Worm (Caenorhabditis elegans): ENCODE data around the gene ZC513.3.

ZC513.3 gene

ce11 chrV:8046706-8047105 lies at the start of gene ZC513.3:
ZC513.3 (plus strand) TSS chrV:8047006.
- no peak for TF ChIP-seq ceh-43 (GFP tag; optimal IDR thresholded peaks at IDR 0.05)
- no peak for TF ChIP-seq ham-2 (GFP tag; optimal IDR thresholded peaks at IDR 0.05)
- TF ChIP-seq nhr-12 (tag; optimal IDR thresholded peaks at IDR 0.05): no peak
- no peak for TF ChIP-seq lin-13 (tag; optimal IDR thresholded peaks at IDR 0.05)
- no peak for TF ChIP-seq pha-4 (tag; optimal IDR thresholded peaks at IDR 0.05)
- TF ChIP-seq unc-39 (tag; optimal IDR thresholded peaks at IDR 0.05): no peak
- no peak for TF ChIP-seq ceh-39 (tag; optimal IDR thresholded peaks at IDR 0.05)
- no peak for TF ChIP-seq bed-3 (GFP tag; optimal IDR thresholded peaks at IDR 0.05)
- no peak for TF ChIP-seq elt-3 (tag; optimal IDR thresholded peaks at IDR 0.05)
- TF ChIP-seq nhr-76 (tag; optimal IDR thresholded peaks at IDR 0.05): no peak
- no peak for TF ChIP-seq ztf-11 (tag; optimal IDR thresholded peaks at IDR 0.05)
- no peak for TF ChIP-seq blmp-1 (tag; optimal IDR thresholded peaks at IDR 0.05)
- no peak for TF ChIP-seq mls-2 (tag; optimal IDR thresholded peaks at IDR 0.05)
- no peak for TF ChIP-seq cnd-1 (tag; optimal IDR thresholded peaks at IDR 0.05)
- TF ChIP-seq flh-1 (GFP tag; optimal IDR thresholded peaks at IDR 0.05): no peak
- no peak for TF ChIP-seq sptf-1 (tag; optimal IDR thresholded peaks at IDR 0.05)
- TF ChIP-seq mab-5 (tag; optimal IDR thresholded peaks at IDR 0.05): no peak
- TF ChIP-seq drap-1 (GFP tag; optimal IDR thresholded peaks at IDR 0.05): no peak
- TF ChIP-seq lsy-2 (tag; optimal IDR thresholded peaks at IDR 0.05): no peak

ce11 chrV:8000929-8001513 lies 45.8 kb upstream of the ZC513.3 start, which contains the start of gene Y97E10AR.1:
Y97E10AR.1 (plus strand) TSS chrV:8001463.
- TF ChIP-seq unc-62 (GFP tag; optimal IDR thresholded peaks at IDR 0.05) (peak; percentile 85), tbx-8 (GFP tag; optimal IDR thresholded peaks at IDR 0.05) (no peak), ceh-43 (GFP tag; optimal IDR thresholded peaks at IDR 0.05) (no peak), sem-2 (GFP tag; optimal IDR thresholded peaks at IDR 0.05) (no peak), hlh-1 (tag; optimal IDR thresholded peaks at IDR 0.05) (peak; percentile 85), unc-120 (tag; optimal IDR thresholded peaks at IDR 0.05; ENCODE audit: poor library complexity, severe bottlenecking) (peak; percentile 98), cnd-1 (tag; optimal IDR thresholded peaks at IDR 0.05) (no peak), lin-32 (GFP tag; optimal IDR thresholded peaks at IDR 0.05) (no peak), blmp-1 (tag; optimal IDR thresholded peaks at IDR 0.05) (peak; percentile 55), ztf-11 (tag; optimal IDR thresholded peaks at IDR 0.05) (no peak), unc-39 (tag; optimal IDR thresholded peaks at IDR 0.05) (no peak), mls-2 (tag; optimal IDR thresholded peaks at IDR 0.05) (peak; percentile 55), lin-13 (tag; optimal IDR thresholded peaks at IDR 0.05) (no peak), ceh-39 (tag; optimal IDR thresholded peaks at IDR 0.05) (no peak), nhr-12 (tag; optimal IDR thresholded peaks at IDR 0.05) (no peak), elt-1 (tag; optimal IDR thresholded peaks at IDR 0.05; ENCODE audit: borderline replicate concordance, insufficient read depth) (no peak), nhr-28 (tag; optimal IDR thresholded peaks at IDR 0.05) (no peak), mab-5 (tag; optimal IDR thresholded peaks at IDR 0.05) (peak; percentile 2), ces-1 (GFP tag; optimal IDR thresholded peaks at IDR 0.05) (peak; percentile 82), flh-1 (GFP tag; optimal IDR thresholded peaks at IDR 0.05) (no peak), lsy-2 (tag; optimal IDR thresholded peaks at IDR 0.05) (peak; percentile 42), nhr-76 (tag; optimal IDR thresholded peaks at IDR 0.05) (no peak), bed-3 (GFP tag; optimal IDR thresholded peaks at IDR 0.05) (no peak), sptf-1 (tag; optimal IDR thresholded peaks at IDR 0.05) (peak; percentile 28), ceh-83 (GFP tag; optimal IDR thresholded peaks at IDR 0.05) (no peak), nhr-2 (tag; optimal IDR thresholded peaks at IDR 0.05) (no peak), snpc-4 (tag; optimal IDR thresholded peaks at IDR 0.05) (no peak), zip-8 (tag; optimal IDR thresholded peaks at IDR 0.05) (no peak), pha-4 (tag; optimal IDR thresholded peaks at IDR 0.05) (peak; percentile 7), ham-2 (GFP tag; optimal IDR thresholded peaks at IDR 0.05) (no peak), mep-1 (tag; optimal IDR thresholded peaks at IDR 0.05) (peak; percentile 43), elt-3 (tag; optimal IDR thresholded peaks at IDR 0.05) (no peak), drap-1 (GFP tag; optimal IDR thresholded peaks at IDR 0.05) (peak; percentile 39), nhr-237 (tag; optimal IDR thresholded peaks at IDR 0.05) (peak; percentile 69), M03D4.4 (tag; optimal IDR thresholded peaks at IDR 0.05) (no peak)

DNA sequence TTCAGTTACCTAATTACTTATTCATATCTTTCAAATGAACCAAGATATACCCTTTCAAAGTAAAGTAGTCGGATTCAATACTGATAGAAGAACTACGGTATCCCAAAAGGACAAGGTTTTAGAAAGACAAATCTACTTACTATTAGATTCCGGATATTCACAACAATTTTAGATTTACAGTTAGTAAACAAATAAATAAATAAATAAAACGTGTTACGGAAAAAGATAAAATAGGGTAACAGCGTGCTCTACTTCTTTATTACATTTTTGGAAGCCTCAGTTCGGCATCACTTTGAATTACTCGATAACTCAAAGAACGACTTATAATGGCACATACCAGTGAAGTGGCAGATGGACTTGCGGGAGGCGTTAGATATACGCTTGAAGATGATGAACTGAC lies 41.8 kb upstream of the ZC513.3 start, which contains the start of gene Y97E10AR.8:
Gene Y97E10AR.8, plus strand, starts transcription at position 301 of the 400 bp plus-strand sequence.
- TF ChIP-seq nhr-76 (tag; optimal IDR thresholded peaks at IDR 0.05) (no peak), M03D4.4 (tag; optimal IDR thresholded peaks at IDR 0.05) (no peak), blmp-1 (tag; optimal IDR thresholded peaks at IDR 0.05) (no peak), nhr-2 (tag; optimal IDR thresholded peaks at IDR 0.05) (no peak), nhr-237 (tag; optimal IDR thresholded peaks at IDR 0.05) (no peak)

All from whole organism, mixed stage, embryonic.